Worm (Caenorhabditis elegans): ENCODE results near the gene Y38E10A.17.
"Not testable (repeated sequence)": the region's sequence is repeated elsewhere in the genome, so short reads cannot be mapped to it uniquely, and the experiment has no call there.

Y38E10A.17 gene

ce11 chrII:12626120-12626624, 8.4 kb downstream of the Y38E10A.17 start:
- TF ChIP-seq unc-55 (GFP tag; optimal IDR thresholded peaks at IDR 0.05), result no peak
- TF ChIP-seq aly-2 (tag; optimal IDR thresholded peaks at IDR 0.05), result no peak
- no peak for TF ChIP-seq snpc-4 (tag; optimal IDR thresholded peaks at IDR 0.05)
- no peak for TF ChIP-seq nhr-6 (tag; optimal IDR thresholded peaks at IDR 0.05)

DNA sequence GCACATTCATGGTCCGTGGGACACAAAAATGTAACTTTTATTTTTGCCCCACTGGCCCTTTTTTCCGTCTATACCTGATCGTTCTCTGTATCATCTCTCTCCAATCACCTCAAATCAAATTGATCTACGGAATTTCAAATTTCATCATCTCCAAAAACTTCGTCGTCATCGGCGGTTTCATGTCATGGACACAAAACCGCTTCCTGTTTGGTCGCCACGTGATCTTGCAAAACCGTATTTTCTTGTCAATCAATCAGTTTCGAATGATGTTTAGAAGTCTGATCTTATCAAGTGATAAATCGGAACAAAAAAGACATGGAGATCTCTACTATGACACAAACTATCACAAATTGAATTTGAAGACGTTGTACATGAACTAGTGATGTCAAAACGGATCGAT, 8.9 kb downstream of the Y38E10A.17 start:
- TF ChIP-seq nhr-21 (tag; optimal IDR thresholded peaks at IDR 0.05) (peak; percentile 95), sma-9 (GFP tag; optimal IDR thresholded peaks at IDR 0.05) (peak; percentile 98), sma-9 (tag; optimal IDR thresholded peaks at IDR 0.05) (no peak), egl-27 (tag; optimal IDR thresholded peaks at IDR 0.05) (peak; percentile 68), C34F6.9 (tag; optimal IDR thresholded peaks at IDR 0.05) (no peak), blmp-1 (tag; optimal IDR thresholded peaks at IDR 0.05; ENCODE audit: insufficient read depth) (peak; percentile 57), lin-13 (GFP tag; optimal IDR thresholded peaks at IDR 0.05) (no peak), gmeb-1 (tag; optimal IDR thresholded peaks at IDR 0.05) (peak; percentile 51), lsy-2 (tag; optimal IDR thresholded peaks at IDR 0.05) (no peak), nhr-25 (tag; optimal IDR thresholded peaks at IDR 0.05) (peak; percentile 91), fos-1 (tag; optimal IDR thresholded peaks at IDR 0.05) (peak; percentile 31), aly-2 (tag; optimal IDR thresholded peaks at IDR 0.05) (no peak), mdl-1 (tag; optimal IDR thresholded peaks at IDR 0.05) (peak; percentile 52 to 79), sma-3 (GFP tag; optimal IDR thresholded peaks at IDR 0.05) (peak; percentile 93), nhr-129 (tag; optimal IDR thresholded peaks at IDR 0.05) (peak; percentile 64), nhr-23 (tag; optimal IDR thresholded peaks at IDR 0.05) (no peak), crh-2 (tag; optimal IDR thresholded peaks at IDR 0.05) (peak; percentile 27), unc-39 (tag; optimal IDR thresholded peaks at IDR 0.05) (no peak)

- TF ChIP-seq unc-55 (GFP tag; optimal IDR thresholded peaks at IDR 0.05); nhr-25 (tag; optimal IDR thresholded peaks at IDR 0.05); elt-3 (tag; optimal IDR thresholded peaks at IDR 0.05): not testable (repeated sequence)
These were observed 10.2 kb downstream of the Y38E10A.17 start, which contains the start of gene Y38E10A.14 for ce11 chrII:12624433-12624832. TSS of gene Y38E10A.14 (minus strand) at chrII:12624533.

DNA sequence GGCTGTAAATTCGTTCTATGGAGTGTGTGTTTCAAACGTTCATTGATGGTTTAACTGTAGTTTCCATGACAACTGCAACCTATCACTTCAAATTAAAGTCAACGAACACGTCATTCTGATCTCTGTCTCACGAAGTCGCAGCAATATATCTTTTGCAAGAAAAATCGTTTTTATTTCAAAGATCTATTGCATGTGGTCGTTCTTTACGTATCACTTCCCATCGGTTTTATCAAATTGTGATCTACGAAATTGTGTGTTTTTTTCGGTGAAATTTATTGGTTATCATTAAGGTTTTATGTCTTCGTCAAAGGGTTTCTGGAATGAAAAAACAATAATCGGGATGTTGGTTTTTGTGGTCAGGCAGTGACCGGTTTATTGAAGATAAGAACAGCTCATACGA, 11.8 kb downstream of the Y38E10A.17 start:
- TF ChIP-seq mab-5 (tag; optimal IDR thresholded peaks at IDR 0.05) (no peak), lsy-2 (tag; optimal IDR thresholded peaks at IDR 0.05) (no peak), C34F6.9 (tag; optimal IDR thresholded peaks at IDR 0.05) (no peak), sma-9 (GFP tag; optimal IDR thresholded peaks at IDR 0.05) (peak; percentile 56), sma-9 (tag; optimal IDR thresholded peaks at IDR 0.05) (no peak), nhr-237 (tag; optimal IDR thresholded peaks at IDR 0.05) (no peak), nhr-21 (tag; optimal IDR thresholded peaks at IDR 0.05) (peak; percentile 2), sma-3 (GFP tag; optimal IDR thresholded peaks at IDR 0.05) (peak; percentile 19), lin-11 (tag; optimal IDR thresholded peaks at IDR 0.05) (no peak)

- TF ChIP-seq gmeb-1 (tag; optimal IDR thresholded peaks at IDR 0.05), result peak; percentile 50
- TF ChIP-seq nhr-129 (tag; optimal IDR thresholded peaks at IDR 0.05), result peak; percentile 46
- peak; percentile 97 for TF ChIP-seq sma-9 (GFP tag; optimal IDR thresholded peaks at IDR 0.05)
- TF ChIP-seq sma-9 (tag; optimal IDR thresholded peaks at IDR 0.05), result no peak
- TF ChIP-seq ceh-82 (tag; optimal IDR thresholded peaks at IDR 0.05), result no peak
- TF ChIP-seq sma-3 (GFP tag; optimal IDR thresholded peaks at IDR 0.05), result peak; percentile 82
- TF ChIP-seq nhr-21 (tag; optimal IDR thresholded peaks at IDR 0.05), result peak; percentile 86
- no peak for TF ChIP-seq nhr-237 (tag; optimal IDR thresholded peaks at IDR 0.05)
- no peak for TF ChIP-seq dmd-4 (tag; optimal IDR thresholded peaks at IDR 0.05)
- no peak for TF ChIP-seq ztf-11 (tag; optimal IDR thresholded peaks at IDR 0.05)
- TF ChIP-seq nhr-23 (tag; optimal IDR thresholded peaks at IDR 0.05), result no peak
- TF ChIP-seq fos-1 (tag; optimal IDR thresholded peaks at IDR 0.05), result peak; percentile 10
- TF ChIP-seq nhr-25 (tag; optimal IDR thresholded peaks at IDR 0.05), result peak; percentile 68
- peak; percentile 30 to 41 for TF ChIP-seq mdl-1 (tag; optimal IDR thresholded peaks at IDR 0.05)
- TF ChIP-seq blmp-1 (tag; optimal IDR thresholded peaks at IDR 0.05; ENCODE audit: insufficient read depth), result no peak
These were observed 12.6 kb downstream of the Y38E10A.17 start, which contains the start of gene nspe-8 for ce11 chrII:12621908-12622566. TSS of gene nspe-8 (minus strand) at chrII:12621958.

- no peak for TF ChIP-seq nhr-10 (tag; optimal IDR thresholded peaks at IDR 0.05)
- TF ChIP-seq sma-3 (GFP tag; optimal IDR thresholded peaks at IDR 0.05), result no peak
- TF ChIP-seq elt-1 (tag; optimal IDR thresholded peaks at IDR 0.05), result no peak
- TF ChIP-seq nhr-25 (tag; optimal IDR thresholded peaks at IDR 0.05), result no peak
- no peak for TF ChIP-seq alr-1 (tag; optimal IDR thresholded peaks at IDR 0.05)
- TF ChIP-seq lsy-2 (tag; optimal IDR thresholded peaks at IDR 0.05), result no peak
These were observed 13.8 kb downstream of the Y38E10A.17 start, which contains the start of gene nspe-1 for ce11 chrII:12620764-12621163. TSS of gene nspe-1 (minus strand) at chrII:12620864.
